Worm (Caenorhabditis elegans) whole organism, L2 larva: ENCODE data around the gene srj-15.

Experiments
- F13H6.1 ChIP-seq: sonication (generic microtip); optimal IDR thresholded peaks from 2 replicates; lab custom pipeline; 2016; ENCODE audit warnings: missing genetic modification characterization, missing compliant biosample characterization
- R02D3.7 ChIP-seq: fragments of 150-350 bp; optimal IDR thresholded peaks from 2 replicates; lab custom pipeline; 2014; ENCODE audit warnings: missing biosample characterization, missing genetic modification characterization
- ZK546.5 ChIP-seq: sonication (generic microtip); optimal IDR thresholded peaks from 2 replicates; lab custom pipeline; 2017; ENCODE audit warnings: missing biosample characterization, missing genetic modification characterization
- lsy-2 ChIP-seq, 2 experiments: fragments of 150-350 bp in 1 of 2; sonication (generic microtip) in 1 of 2; optimal IDR thresholded peaks; 2 replicates each; lab custom pipeline; 2014 to 2017; ENCODE audit warnings: missing biosample characterization in 2 of 2, missing genetic modification characterization in 2 of 2
- unc-39 ChIP-seq: fragments of 150-350 bp; optimal IDR thresholded peaks from 2 replicates; lab custom pipeline; 2014; ENCODE audit warnings: missing biosample characterization, missing genetic modification characterization

DNA sequence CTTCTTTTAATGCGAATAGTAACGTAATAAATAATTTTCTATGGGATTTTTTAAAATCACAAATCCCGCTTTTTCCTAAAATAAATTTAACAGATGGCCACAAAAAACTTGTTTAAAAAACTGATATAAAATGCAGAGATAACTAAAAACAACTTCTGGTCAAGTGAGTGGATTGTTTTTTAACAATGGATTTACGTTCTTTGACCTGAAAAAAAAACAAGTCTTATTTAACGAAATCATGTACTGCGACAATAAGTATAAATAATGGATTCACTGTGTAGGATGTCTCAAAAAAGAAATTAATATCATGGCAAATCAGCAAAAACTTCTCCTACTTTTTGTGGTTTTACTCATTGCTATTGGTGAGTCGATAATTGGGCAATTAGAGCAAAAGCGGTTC is 7.6 kb downstream of the srj-15 start, which contains the start of gene fipr-25:
- no peak for TF ChIP-seq lsy-2 (tag; optimal IDR thresholded peaks at IDR 0.05; lab: Kevin White, UChicago)
- no peak for TF ChIP-seq unc-39 (tag; lab: Kevin White, UChicago)
- TF ChIP-seq F13H6.1 (tag; lab: Kevin White, UChicago): no peak
- no peak for TF ChIP-seq R02D3.7
- TF ChIP-seq ZK546.5 (tag; lab: Kevin White, UChicago): no peak
